Worm (Caenorhabditis elegans) whole organism, L3 larva: Measurements from ENCODE around the gene Y47D7A.18.

Source experiments
- lin-39 ChIP-seq: fragments of 150-350 bp; optimal IDR thresholded peaks from 2 replicates; lab custom pipeline; 2018; ENCODE audit warnings: missing biosample characterization, missing genetic modification reagents, missing genetic modification characterization
- nhr-237 ChIP-seq: fragments of 150-350 bp; optimal IDR thresholded peaks from 2 replicates; lab custom pipeline; 2014; ENCODE audit warnings: missing biosample characterization, missing genetic modification characterization
- nhr-28 ChIP-seq: fragments of 150-350 bp; optimal IDR thresholded peaks from 2 replicates; lab custom pipeline; 2014; ENCODE audit warnings: missing biosample characterization, missing genetic modification characterization
- nhr-76 ChIP-seq: fragments of 150-350 bp; sonication (generic microtip); optimal IDR thresholded peaks from 5 replicates; lab custom pipeline; 2014; ENCODE audit warnings: missing biosample characterization, missing genetic modification characterization
- nhr-77 ChIP-seq: fragments of 150-350 bp; optimal IDR thresholded peaks from 2 replicates; lab custom pipeline; 2014; ENCODE audit warnings: missing biosample characterization, missing genetic modification characterization
- snpc-4 ChIP-seq: fragments of 150-350 bp; optimal IDR thresholded peaks from 2 replicates; lab custom pipeline; 2014; ENCODE audit warnings: missing biosample characterization, missing genetic modification characterization
- unc-39 ChIP-seq: sonication (generic microtip); optimal IDR thresholded peaks from 4 replicates; lab custom pipeline; 2017; ENCODE audit warnings: missing biosample characterization, missing genetic modification characterization
- zag-1 ChIP-seq: fragments of 150-350 bp; optimal IDR thresholded peaks from 2 replicates; lab custom pipeline; 2014; ENCODE audit warnings: missing biosample characterization, missing genetic modification characterization
- ztf-4 ChIP-seq: fragments of 150-350 bp; optimal IDR thresholded peaks from 2 replicates; lab custom pipeline; 2014; ENCODE audit warnings: missing biosample characterization, missing genetic modification characterization

ce11 chrV:4373656-4374055, 43.0 kb downstream of the Y47D7A.18 start:
- no peak for TF ChIP-seq nhr-77 (tag; lab: Kevin White, UChicago)
- no peak for TF ChIP-seq snpc-4 (tag; lab: Kevin White, UChicago)
- TF ChIP-seq nhr-237 (tag; lab: Kevin White, UChicago), result no peak
- no peak for TF ChIP-seq nhr-76 (tag; lab: Kevin White, UChicago)
- TF ChIP-seq nhr-28 (tag; lab: Kevin White, UChicago), result no peak
- TF ChIP-seq zag-1, result no peak
- TF ChIP-seq ztf-4 (tag; lab: Kevin White, UChicago), result no peak
- no peak for TF ChIP-seq unc-39 (tag; lab: Kevin White, UChicago)
- no peak for TF ChIP-seq lin-39 (tag; lab: Kevin White, UChicago)
